Worm (Caenorhabditis elegans): ENCODE measurements around the gene Y46G5A.36.

The Y46G5A.36 gene

ce11 chrII:12798814-12799213 is 24.7 kb upstream of the Y46G5A.36 start:
- TF ChIP-seq lin-39 (tag; optimal IDR thresholded peaks at IDR 0.05) (peak; percentile 43), efl-3 (GFP tag; optimal IDR thresholded peaks at IDR 0.05) (no peak), fos-1 (tag; optimal IDR thresholded peaks at IDR 0.05) (peak; percentile 14), egl-27 (tag; optimal IDR thresholded peaks at IDR 0.05) (peak in 1 of 2 experiments; percentile 80), nhr-19 (GFP tag; conservative IDR thresholded peaks at IDR 0.05) (peak; percentile 94), mep-1 (tag; optimal IDR thresholded peaks at IDR 0.05) (peak; percentile 57), ama-1 (optimal IDR thresholded peaks at IDR 0.05) (no peak), pax-3 (tag; optimal IDR thresholded peaks at IDR 0.05) (peak; percentile 67), C16A3.4 (tag; optimal IDR thresholded peaks at IDR 0.05) (peak; percentile 53), ceh-8 (GFP tag; optimal IDR thresholded peaks at IDR 0.05) (no peak), snu-23 (GFP tag; optimal IDR thresholded peaks at IDR 0.05) (peak; percentile 91), nhr-28 (tag; optimal IDR thresholded peaks at IDR 0.05) (no peak), elt-2 (tag; optimal IDR thresholded peaks at IDR 0.05) (peak; percentile 95), ets-5 (GFP tag; IDR thresholded peaks at IDR 0.05) (no peak), lin-13 (GFP tag; optimal IDR thresholded peaks at IDR 0.05) (peak; percentile 72), lin-15B (tag; optimal IDR thresholded peaks at IDR 0.05) (no peak), efl-1 (optimal IDR thresholded peaks at IDR 0.05) (peak; percentile 67 to 69), efl-1 (GFP tag; optimal IDR thresholded peaks at IDR 0.05 in 1 of 2) (peak; percentile 53 to 95), unc-98 (GFP tag; IDR thresholded peaks at IDR 0.05) (peak; percentile 66), ceh-82 (tag; optimal IDR thresholded peaks at IDR 0.05) (peak in 2 of 3 experiments; percentile 4 to 47), ces-1 (GFP tag; optimal IDR thresholded peaks at IDR 0.05) (no peak), lin-14 (GFP tag; optimal IDR thresholded peaks at IDR 0.05) (peak; percentile 96), nhr-20 (tag; optimal IDR thresholded peaks at IDR 0.05) (peak; percentile 94), mef-2 (tag; optimal IDR thresholded peaks at IDR 0.05) (peak; percentile 48), zip-4 (GFP tag; optimal IDR thresholded peaks at IDR 0.05) (no peak), C04F5.9 (tag; optimal IDR thresholded peaks at IDR 0.05) (peak; percentile 42), nhr-71 (tag; optimal IDR thresholded peaks at IDR 0.05) (peak; percentile 97), nhr-47 (tag; optimal IDR thresholded peaks at IDR 0.05) (peak; percentile 87), blmp-1 (tag; optimal IDR thresholded peaks at IDR 0.05) (peak; percentile 45), nhr-85 (tag) (peak; percentile 98), elt-3 (tag; optimal IDR thresholded peaks at IDR 0.05) (peak in 4 of 6 experiments; percentile 60 to 92 (median 78)), rnt-1 (tag; optimal IDR thresholded peaks at IDR 0.05) (peak; percentile 87), aha-1 (tag; optimal IDR thresholded peaks at IDR 0.05) (peak; percentile 71), hlh-17 (GFP tag; optimal IDR thresholded peaks at IDR 0.05; ENCODE audit: borderline replicate concordance) (no peak), grh-1 (GFP tag; IDR thresholded peaks at IDR 0.05) (peak; percentile 99), nhr-11 (tag; optimal IDR thresholded peaks at IDR 0.05) (peak; percentile 85), nhr-77 (tag; optimal IDR thresholded peaks at IDR 0.05) (peak; percentile 76), lin-35 (GFP tag; optimal IDR thresholded peaks at IDR 0.05) (peak; percentile 62 to 85), unc-30 (tag; optimal IDR thresholded peaks at IDR 0.05) (no peak), fkh-8 (tag; optimal IDR thresholded peaks at IDR 0.05) (peak; percentile 68), nhr-90 (tag; optimal IDR thresholded peaks at IDR 0.05; ENCODE audit: poor library complexity) (peak; percentile 94), skn-1 (tag; optimal IDR thresholded peaks at IDR 0.05) (peak; percentile 66), ceh-63 (GFP tag; optimal IDR thresholded peaks at IDR 0.05) (no peak), jun-1 (tag; optimal IDR thresholded peaks at IDR 0.05) (peak; percentile 84), dpl-1 (GFP tag; optimal IDR thresholded peaks at IDR 0.05) (peak; percentile 50 to 70 (median 63)), dsc-1 (tag; optimal IDR thresholded peaks at IDR 0.05) (peak; percentile 16), snpc-4 (tag; optimal IDR thresholded peaks at IDR 0.05) (peak; percentile 59), egl-13 (tag; optimal IDR thresholded peaks at IDR 0.05) (peak; percentile 53), unc-130 (tag; optimal IDR thresholded peaks at IDR 0.05) (peak; percentile 41), mdl-1 (tag; optimal IDR thresholded peaks at IDR 0.05) (peak; percentile 62 to 94), nhr-76 (tag; optimal IDR thresholded peaks at IDR 0.05) (no peak), ceh-88 (GFP tag; IDR thresholded peaks at IDR 0.05) (peak; percentile 62), lsy-2 (tag; optimal IDR thresholded peaks at IDR 0.05) (peak; percentile 79 to 80)
